Worm (Caenorhabditis elegans) whole organism, mixed stage, embryonic: ENCODE data around the gene ttr-42.

Experiments used
- blmp-1 ChIP-seq: fragments of 150-350 bp; optimal IDR thresholded peaks from 2 replicates; lab custom pipeline; 2014; ENCODE audit warnings: missing biosample characterization, missing genetic modification characterization
- ham-2 ChIP-seq: fragments of 200-800 bp; sonication (Bioruptor generic); optimal IDR thresholded peaks from 2 replicates; lab custom pipeline; 2018; ENCODE audit warnings: mild to moderate bottlenecking, missing genetic modification characterization, missing compliant biosample characterization
- mab-5 ChIP-seq: fragments of 150-350 bp; optimal IDR thresholded peaks from 2 replicates; lab custom pipeline; 2014; ENCODE audit warnings: missing biosample characterization, missing genetic modification characterization
- nhr-12 ChIP-seq: fragments of 150-350 bp; optimal IDR thresholded peaks from 2 replicates; lab custom pipeline; 2014; ENCODE audit warnings: missing biosample characterization, missing genetic modification characterization
- nhr-237 ChIP-seq: fragments of 150-350 bp; optimal IDR thresholded peaks from 2 replicates; lab custom pipeline; 2014; ENCODE audit warnings: missing biosample characterization, missing genetic modification characterization
- nhr-28 ChIP-seq: fragments of 150-350 bp; optimal IDR thresholded peaks from 2 replicates; lab custom pipeline; 2014; ENCODE audit warnings: missing biosample characterization, missing genetic modification characterization
- snpc-4 ChIP-seq: fragments of 150-350 bp; optimal IDR thresholded peaks from 2 replicates; lab custom pipeline; 2014; ENCODE audit warnings: missing biosample characterization, missing genetic modification characterization
- sptf-1 ChIP-seq: sonication (generic microtip); optimal IDR thresholded peaks from 2 replicates; lab custom pipeline; 2017; ENCODE audit warnings: mild to moderate bottlenecking, missing genetic modification characterization, moderate library complexity, missing compliant biosample characterization
- unc-62 ChIP-seq: fragments of 150-350 bp; optimal IDR thresholded peaks from 2 replicates; lab custom pipeline; 2014; ENCODE audit warnings: missing biosample characterization, missing genetic modification reagents, missing genetic modification characterization
- ztf-11 ChIP-seq: fragments of 150-350 bp; optimal IDR thresholded peaks from 2 replicates; lab custom pipeline; 2014; ENCODE audit warnings: missing biosample characterization, missing genetic modification characterization

- no peak for TF ChIP-seq mab-5 (tag; lab: Kevin White, UChicago)
- TF ChIP-seq snpc-4 (tag; lab: Kevin White, UChicago): no peak
- no peak for TF ChIP-seq nhr-12 (tag; lab: Kevin White, UChicago)
- no peak for TF ChIP-seq blmp-1 (tag; lab: Kevin White, UChicago)
- no peak for TF ChIP-seq nhr-28
- no peak for TF ChIP-seq unc-62
- no peak for TF ChIP-seq sptf-1 (tag; lab: Kevin White, UChicago)
- no peak for TF ChIP-seq ztf-11 (tag; lab: Kevin White, UChicago)
- TF ChIP-seq nhr-237 (tag; lab: Kevin White, UChicago): no peak
- no peak for TF ChIP-seq ham-2 (GFP tag; lab: Kevin White, UChicago)
These were observed 12.2 kb upstream of the ttr-42 start, which contains the start of gene F52H2.15 for ce11 chrX:2565308-2565773.
